Fruit fly (Drosophila melanogaster): ENCODE data around the gene rpk.

- no peak for TF ChIP-seq insv (optimal IDR thresholded peaks at IDR 0.05)
- no peak for TF ChIP-seq psq (optimal IDR thresholded peaks at IDR 0.05)
- TF ChIP-seq h (optimal IDR thresholded peaks at IDR 0.05) = no peak
Observed at dm6 chr3R:4616130-4616529, 29.7 kb upstream of the rpk start.
